Fruit fly (Drosophila melanogaster) whole organism: ENCODE data around the gene Trm1.

Experiments used
- CG8478 ChIP-seq: fragments of >200 bp; optimal IDR thresholded peaks from 2 replicates; lab custom pipeline; 2018; ENCODE audit warnings: inconsistent platforms
- Dll ChIP-seq: fragments of >200 bp; optimal IDR thresholded peaks from 2 replicates; lab custom pipeline; 2017
- EcR ChIP-seq, 2 experiments: fragments of >200 bp; optimal IDR thresholded peaks; 2 replicates each; lab custom pipeline; 2017; ENCODE audit warnings: missing biosample characterization in 2 of 2, missing genetic modification characterization in 2 of 2, missing genetic modification reagents in 2 of 2
- pan ChIP-seq: fragments of >200 bp; optimal IDR thresholded peaks from 2 replicates; lab custom pipeline; 2017
- psq ChIP-seq: fragments of >200 bp; optimal IDR thresholded peaks from 2 replicates; lab custom pipeline; 2017
- usp ChIP-seq: fragments of >200 bp; optimal IDR thresholded peaks from 2 replicates; lab custom pipeline; 2017; ENCODE audit warnings: missing biosample characterization, missing genetic modification characterization, mixed read lengths

Gene Trm1

DNA sequence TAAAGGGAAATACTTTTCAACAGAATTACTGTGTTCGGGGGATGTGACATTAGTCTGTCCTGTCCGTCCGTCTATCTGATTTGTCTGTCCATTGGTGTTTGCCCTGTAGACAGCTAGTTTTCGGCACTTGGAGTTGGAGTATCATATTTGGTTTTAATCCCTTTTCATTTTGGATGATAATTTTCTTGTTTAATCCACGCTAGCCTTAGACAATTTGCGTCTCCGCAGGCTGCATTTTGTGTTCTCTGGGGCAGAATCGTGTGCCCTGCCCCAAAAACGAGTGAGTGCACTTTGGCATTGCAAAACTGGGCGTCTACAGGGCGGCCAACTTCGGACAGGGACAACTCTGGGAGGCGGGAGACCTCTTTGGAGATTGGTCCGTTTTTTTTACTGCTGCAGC, 27.9 kb downstream of the Trm1 start:
- no peak for TF ChIP-seq pan (lab: Kevin White, UChicago)
- TF ChIP-seq usp (GFP tag; lab: Kevin White, UChicago), result no peak
- no peak for TF ChIP-seq EcR (GFP tag; optimal IDR thresholded peaks at IDR 0.05; lab: Kevin White, UChicago)

DNA sequence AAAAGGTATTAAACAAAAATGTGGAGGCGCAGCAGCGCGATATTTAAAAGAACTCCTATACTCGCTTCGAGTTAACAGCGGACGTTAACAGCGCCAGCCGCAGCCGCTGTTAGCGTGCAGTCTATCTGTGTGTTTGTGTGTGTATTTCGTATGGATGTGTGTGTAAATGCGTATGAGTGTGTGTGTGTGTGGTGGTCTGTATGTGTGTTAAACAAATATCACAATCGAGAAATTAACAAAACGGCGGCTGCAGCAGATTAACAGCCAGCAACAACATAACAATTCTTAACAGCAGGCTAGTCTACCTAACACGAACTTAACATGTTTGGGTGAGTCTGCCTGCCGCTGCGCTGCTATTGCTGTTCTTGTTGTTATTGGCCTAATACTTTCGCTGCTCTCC, 29.4 kb downstream of the Trm1 start:
- TF ChIP-seq EcR (GFP tag; optimal IDR thresholded peaks at IDR 0.05; lab: Kevin White, UChicago) (no peak), CG8478 (no peak), pan (lab: Kevin White, UChicago) (no peak), usp (GFP tag; lab: Kevin White, UChicago) (no peak), psq (lab: Kevin White, UChicago) (no peak), Dll (lab: Kevin White, UChicago) (no peak)

DNA sequence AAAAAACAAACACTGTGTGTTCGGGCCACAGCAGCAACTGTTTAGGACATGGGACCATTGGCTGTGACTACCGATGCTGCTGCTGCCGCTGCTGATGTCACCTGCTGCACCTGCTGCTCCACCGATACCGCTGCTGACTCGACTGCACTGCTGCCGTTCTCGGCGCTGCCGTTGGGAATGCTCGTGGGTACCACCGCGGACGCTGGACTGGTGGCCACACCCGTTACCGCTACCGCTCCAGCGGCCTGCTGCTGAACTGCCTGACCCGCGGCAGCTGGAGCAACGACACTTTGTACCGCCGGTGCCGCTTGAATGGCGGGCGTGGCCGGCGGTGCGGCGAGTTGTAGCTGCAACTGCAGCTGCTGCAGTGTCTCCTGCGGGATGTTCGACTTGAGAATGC, 29.9 kb downstream of the Trm1 start:
- TF ChIP-seq psq (lab: Kevin White, UChicago) (no peak), pan (lab: Kevin White, UChicago) (no peak), EcR (GFP tag; optimal IDR thresholded peaks at IDR 0.05; lab: Kevin White, UChicago) (no peak), usp (GFP tag; lab: Kevin White, UChicago) (no peak), Dll (lab: Kevin White, UChicago) (no peak), CG8478 (no peak)

DNA sequence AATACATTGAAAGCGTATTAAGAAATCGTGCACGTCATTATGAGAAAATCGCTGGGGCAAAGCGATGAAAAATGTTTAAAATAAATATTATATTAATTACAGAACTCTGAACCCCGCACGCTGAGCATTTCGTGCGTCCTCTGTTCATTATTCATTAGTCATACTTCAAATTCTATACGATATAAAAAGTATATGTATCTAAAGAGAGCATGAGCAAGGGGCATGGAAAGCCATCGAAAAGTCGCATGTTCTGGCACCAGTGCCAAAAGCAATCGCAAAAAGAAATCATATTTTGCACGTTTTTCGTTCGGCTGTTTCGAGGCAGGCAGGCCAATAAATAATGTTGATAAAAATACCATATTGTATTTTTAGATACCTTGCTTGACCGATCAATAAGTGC, 31.4 kb downstream of the Trm1 start:
- no peak for TF ChIP-seq CG8478
- TF ChIP-seq EcR (GFP tag; optimal IDR thresholded peaks at IDR 0.05; lab: Kevin White, UChicago), result no peak
- no peak for TF ChIP-seq psq (lab: Kevin White, UChicago)
- no peak for TF ChIP-seq Dll (lab: Kevin White, UChicago)
- no peak for TF ChIP-seq pan (lab: Kevin White, UChicago)
- no peak for TF ChIP-seq usp (GFP tag; lab: Kevin White, UChicago)

DNA sequence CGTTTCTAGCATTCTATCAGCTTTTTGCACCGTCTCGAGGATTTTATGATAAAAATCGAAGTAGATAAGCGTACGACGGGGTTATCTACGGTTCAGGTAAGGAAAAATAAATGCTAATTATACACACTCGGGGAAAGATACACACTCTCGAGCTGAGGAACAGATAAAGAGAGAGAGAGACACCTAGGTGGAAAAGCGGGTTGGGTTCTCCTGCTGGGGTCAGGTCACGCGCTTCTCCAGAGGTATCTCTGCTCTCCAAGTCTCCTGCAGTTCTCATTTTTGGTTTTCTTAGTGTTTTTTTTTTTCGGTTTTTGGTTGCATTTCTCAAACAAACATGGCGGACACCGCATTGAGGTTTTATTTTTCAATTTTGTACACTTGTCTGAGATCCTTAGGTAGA, 32.0 kb downstream of the Trm1 start:
- no peak for TF ChIP-seq usp (GFP tag; lab: Kevin White, UChicago)
- TF ChIP-seq EcR (GFP tag; optimal IDR thresholded peaks at IDR 0.05; lab: Kevin White, UChicago), result no peak
- no peak for TF ChIP-seq Dll (lab: Kevin White, UChicago)
- TF ChIP-seq pan (lab: Kevin White, UChicago), result no peak
- TF ChIP-seq psq (lab: Kevin White, UChicago), result no peak
- no peak for TF ChIP-seq CG8478

DNA sequence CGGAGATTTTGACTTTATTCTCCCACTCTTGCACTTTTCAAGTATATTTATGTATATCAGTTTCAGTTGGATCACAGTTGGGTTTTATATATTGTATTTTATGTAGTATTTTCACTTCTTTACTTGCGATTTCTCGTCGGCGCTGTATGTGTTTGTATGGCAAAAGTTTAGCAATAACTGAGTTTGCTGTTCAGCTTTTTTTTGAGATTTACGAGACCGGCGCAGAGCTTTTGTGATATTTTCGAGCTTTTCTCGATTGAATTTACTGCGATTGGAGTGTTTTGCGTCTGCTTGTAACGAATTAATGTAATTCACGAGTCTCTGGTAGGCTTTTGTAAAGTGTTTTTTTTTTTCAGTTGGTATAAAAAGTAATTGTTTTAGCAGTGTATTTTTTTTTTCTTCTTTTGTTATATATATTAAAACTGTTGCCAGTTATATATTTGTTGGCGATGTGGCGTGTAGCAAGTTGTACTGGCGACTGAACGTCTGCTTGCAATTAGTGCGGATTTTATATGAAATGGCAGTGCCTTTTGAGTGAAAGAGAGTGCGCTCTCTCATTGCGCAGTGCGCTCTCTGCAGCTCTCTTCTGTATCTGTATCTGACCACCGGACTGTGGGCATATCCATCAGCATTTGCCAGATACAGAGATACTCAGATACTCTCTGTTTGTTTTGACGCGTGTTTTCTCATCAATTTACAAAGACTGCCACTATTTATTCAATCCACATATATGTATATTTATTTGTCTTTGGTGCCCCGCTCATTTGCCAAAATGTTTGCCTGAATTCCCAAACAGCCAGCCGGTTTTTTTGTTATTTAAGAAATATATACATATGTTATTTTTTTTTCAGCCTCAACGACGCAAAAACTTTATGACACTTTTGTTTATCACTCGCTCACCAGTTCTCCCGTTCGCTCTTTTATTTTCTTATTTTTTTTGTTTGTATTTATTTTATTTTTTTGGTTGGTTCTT, 33.2 kb downstream of the Trm1 start:
- no peak for TF ChIP-seq usp (GFP tag; lab: Kevin White, UChicago)

DNA sequence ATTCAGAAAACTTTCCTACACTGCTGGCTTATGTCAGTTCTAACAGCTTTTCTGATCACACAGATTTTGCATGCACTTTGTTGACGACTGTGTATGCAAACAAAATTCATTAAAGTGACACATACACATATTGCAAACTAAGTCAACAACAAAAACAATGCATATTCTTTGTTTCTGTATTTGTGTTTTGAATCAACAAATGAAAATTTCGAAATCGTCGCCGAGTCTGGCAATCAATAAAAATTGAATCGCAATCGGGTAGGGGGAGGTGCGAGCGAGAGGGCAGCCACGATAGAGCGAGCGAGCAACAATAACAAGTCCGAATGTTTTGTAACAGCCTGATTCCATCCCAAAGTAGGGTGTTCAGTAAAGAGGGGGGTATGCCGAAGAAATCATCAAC, 35.2 kb downstream of the Trm1 start:
- no peak for TF ChIP-seq psq (lab: Kevin White, UChicago)
- no peak for TF ChIP-seq pan (lab: Kevin White, UChicago)
- no peak for TF ChIP-seq CG8478
- no peak for TF ChIP-seq Dll (lab: Kevin White, UChicago)
- TF ChIP-seq usp (GFP tag; lab: Kevin White, UChicago), result no peak
- TF ChIP-seq EcR (GFP tag; optimal IDR thresholded peaks at IDR 0.05; lab: Kevin White, UChicago), result no peak

DNA sequence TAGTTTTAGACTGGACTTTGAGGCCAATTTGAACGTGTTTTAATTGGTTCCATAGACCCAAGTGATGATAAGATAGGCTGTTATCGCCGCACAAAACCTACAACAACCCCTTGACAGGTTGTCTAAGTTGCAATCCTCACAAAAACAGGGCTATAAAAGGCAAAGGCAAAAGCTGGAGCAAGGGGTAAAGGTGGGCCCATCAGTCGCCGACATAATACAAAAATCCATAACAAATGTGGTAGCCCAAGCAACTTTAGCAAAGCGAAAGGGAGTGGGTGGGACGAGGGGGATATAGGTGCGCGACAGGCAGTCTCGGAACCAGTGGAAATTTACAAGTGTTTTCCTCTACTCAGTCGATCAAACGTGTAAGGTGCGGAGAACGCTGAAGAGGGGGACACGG, 36.2 kb downstream of the Trm1 start:
- TF ChIP-seq usp (GFP tag; lab: Kevin White, UChicago) (no peak), Dll (lab: Kevin White, UChicago) (no peak), pan (lab: Kevin White, UChicago) (no peak), psq (lab: Kevin White, UChicago) (no peak), EcR (GFP tag; optimal IDR thresholded peaks at IDR 0.05; lab: Kevin White, UChicago) (no peak), CG8478 (no peak)

DNA sequence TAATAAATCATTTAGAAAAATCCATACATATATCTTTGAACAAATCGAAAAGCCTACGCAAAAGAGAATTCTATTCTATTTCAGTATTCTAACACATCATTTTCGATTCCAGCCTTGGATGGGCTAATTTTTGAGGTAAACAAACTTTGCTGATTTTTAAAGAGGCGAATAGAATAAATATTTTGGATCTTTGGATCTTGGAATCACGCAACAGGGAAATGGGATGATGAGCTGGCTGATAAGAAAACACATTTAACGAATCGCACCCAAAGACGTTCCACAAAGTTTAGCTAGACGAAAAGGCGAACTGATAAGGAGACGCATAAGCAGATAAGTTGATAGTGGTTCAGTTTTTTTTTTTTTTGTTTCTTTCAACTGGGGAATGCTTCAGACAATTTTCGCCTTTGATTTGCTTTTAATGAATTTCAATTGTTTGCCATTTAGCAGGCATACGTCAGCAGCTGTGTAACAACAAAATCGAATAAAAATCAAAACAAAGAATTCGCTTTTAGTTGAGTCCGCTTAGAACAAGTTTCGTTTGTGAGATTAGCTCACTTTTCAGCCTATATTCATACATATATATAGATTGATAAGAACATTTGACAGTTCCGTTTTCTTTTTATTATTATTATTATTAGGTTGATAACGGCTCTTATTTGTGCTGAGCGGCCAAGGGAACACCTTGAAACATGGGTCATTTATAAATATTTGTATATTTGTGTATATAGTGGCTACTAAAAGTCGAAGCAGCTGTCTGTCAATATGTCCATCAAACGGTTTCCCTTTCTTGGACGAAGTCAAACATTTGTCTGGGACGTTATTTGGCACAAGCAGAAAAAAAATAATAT, 37.6 kb downstream of the Trm1 start:
- no peak for TF ChIP-seq EcR (GFP tag; optimal IDR thresholded peaks at IDR 0.05; lab: Kevin White, UChicago)
- no peak for TF ChIP-seq pan (lab: Kevin White, UChicago)
- no peak for TF ChIP-seq psq (lab: Kevin White, UChicago)
- TF ChIP-seq Dll (lab: Kevin White, UChicago), result no peak
- TF ChIP-seq usp (GFP tag; lab: Kevin White, UChicago), result no peak
- TF ChIP-seq CG8478, result no peak

DNA sequence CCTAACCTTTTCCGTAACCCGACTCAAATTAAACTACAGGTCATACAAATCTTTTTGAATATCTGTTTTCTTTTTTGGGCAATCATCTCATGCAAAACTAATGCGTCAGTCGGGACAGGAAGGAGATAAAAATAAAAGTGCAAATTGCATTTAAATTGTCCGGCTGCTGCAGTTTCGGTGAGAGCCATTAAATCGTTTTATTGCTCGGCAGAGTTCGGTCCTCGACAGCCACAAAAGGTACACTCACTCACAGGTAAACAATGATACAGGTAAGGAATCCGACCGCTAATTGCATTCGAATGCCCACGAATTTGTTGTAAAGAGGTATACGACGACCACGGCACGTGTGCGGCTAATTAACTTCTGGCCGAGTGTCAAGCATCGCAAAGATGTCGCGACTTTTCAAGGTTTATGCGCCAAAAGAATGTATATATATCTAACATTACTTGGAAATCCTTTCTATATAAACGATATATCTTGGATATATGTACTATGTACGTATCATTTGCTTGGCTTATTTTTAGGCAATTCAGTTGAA, 38.7 kb downstream of the Trm1 start:
- TF ChIP-seq psq (lab: Kevin White, UChicago) (no peak), CG8478 (no peak), usp (GFP tag; lab: Kevin White, UChicago) (no peak), pan (lab: Kevin White, UChicago) (no peak), EcR (GFP tag; optimal IDR thresholded peaks at IDR 0.05; lab: Kevin White, UChicago) (no peak), Dll (lab: Kevin White, UChicago) (no peak)

DNA sequence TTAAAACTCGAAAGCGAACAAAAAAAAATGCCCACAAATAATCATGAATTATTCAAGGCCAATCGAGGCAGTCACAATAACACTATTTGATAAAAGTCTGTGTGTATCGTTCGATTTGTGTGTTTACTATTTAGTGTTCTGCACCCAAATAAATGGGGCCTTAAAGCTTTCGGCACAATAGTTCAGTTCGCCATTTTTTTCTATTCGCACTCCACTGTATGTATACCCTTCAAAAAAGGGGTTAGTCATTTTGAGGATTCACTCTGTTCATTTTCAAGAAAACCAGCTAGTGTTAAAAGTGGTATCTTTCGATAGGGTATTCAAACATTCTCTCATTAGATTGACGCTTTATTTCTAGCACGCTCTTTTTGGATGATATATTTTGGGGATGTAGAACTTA, 39.8 kb downstream of the Trm1 start:
- no peak for TF ChIP-seq usp (GFP tag; lab: Kevin White, UChicago)
- TF ChIP-seq CG8478, result no peak
- no peak for TF ChIP-seq pan (lab: Kevin White, UChicago)
- no peak for TF ChIP-seq Dll (lab: Kevin White, UChicago)
- no peak for TF ChIP-seq psq (lab: Kevin White, UChicago)
- no peak for TF ChIP-seq EcR (GFP tag; optimal IDR thresholded peaks at IDR 0.05; lab: Kevin White, UChicago)
